Worm (Caenorhabditis elegans) whole organism, early embryonic: ENCODE measurements around the gene ZK675.4.

Experiments
- B0310.2 ChIP-seq: sonication (generic microtip); optimal IDR thresholded peaks from 2 replicates; lab custom pipeline; 2016; ENCODE audit warnings: mild to moderate bottlenecking, missing genetic modification characterization, missing compliant biosample characterization
- F13C5.2 ChIP-seq: sonication (generic microtip); optimal IDR thresholded peaks from 2 replicates; lab custom pipeline; 2017; ENCODE audit warnings: mild to moderate bottlenecking, missing genetic modification characterization, inconsistent platforms, missing compliant biosample characterization
- aly-1 ChIP-seq: sonication (generic microtip); optimal IDR thresholded peaks from 2 replicates; lab custom pipeline; 2016; ENCODE audit warnings: missing genetic modification characterization, missing compliant biosample characterization
- ama-1 ChIP-seq: fragments of 150-350 bp; optimal IDR thresholded peaks from 2 replicates; lab custom pipeline; 2014
- ceh-13 ChIP-seq: fragments of 200-800 bp; sonication (Bioruptor generic); optimal IDR thresholded peaks from 2 replicates; lab custom pipeline; 2018; ENCODE audit warnings: mild to moderate bottlenecking, missing genetic modification characterization, missing compliant biosample characterization
- ceh-36 ChIP-seq: sonication (generic microtip); optimal IDR thresholded peaks from 2 replicates; lab custom pipeline; 2016; ENCODE audit warnings: missing genetic modification characterization, inconsistent platforms, missing compliant biosample characterization
- ets-7 ChIP-seq: sonication (generic microtip); optimal IDR thresholded peaks from 2 replicates; lab custom pipeline; 2016; ENCODE audit warnings: missing genotype, missing genetic modification characterization, missing compliant biosample characterization
- flt-1 ChIP-seq: fragments of 200-800 bp; sonication (Bioruptor generic); IDR thresholded peaks from 2 replicates; pipeline ENCODE4 v1.3.6; 2022; ENCODE audit warnings: missing genetic modification characterization, missing compliant biosample characterization
- hmbx-1 ChIP-seq: sonication (generic microtip); optimal IDR thresholded peaks from 2 replicates; lab custom pipeline; 2016; ENCODE audit warnings: mild to moderate bottlenecking, missing genetic modification characterization, missing compliant biosample characterization
- hmg-4 ChIP-seq: fragments of 200-800 bp; sonication (Bioruptor generic); optimal IDR thresholded peaks from 2 replicates; lab custom pipeline; 2018; ENCODE audit warnings: mild to moderate bottlenecking, missing genetic modification characterization, missing compliant biosample characterization
- hnd-1 ChIP-seq: sonication (generic microtip); optimal IDR thresholded peaks from 2 replicates; lab custom pipeline; 2016; ENCODE audit warnings: missing genetic modification characterization, missing compliant biosample characterization
- pes-1 ChIP-seq: fragments of 200-800 bp; sonication (Bioruptor generic); IDR thresholded peaks from 2 replicates; pipeline ENCODE4 v1.3.6; 2022; ENCODE audit warnings: missing genetic modification reagents, missing genetic modification characterization, missing compliant biosample characterization
- scrt-1 ChIP-seq: fragments of 200-800 bp; sonication (Bioruptor generic); IDR thresholded peaks from 2 replicates; pipeline ENCODE4 v1.3.6; 2022; ENCODE audit warnings: missing genetic modification characterization, missing compliant biosample characterization
- sea-1 ChIP-seq: fragments of 200-800 bp; sonication (Bioruptor generic); conservative IDR thresholded peaks from 2 replicates; pipeline ENCODE4 v1.3.6; 2022; ENCODE audit warnings: missing genetic modification characterization, missing compliant biosample characterization
- tbx-11 ChIP-seq: fragments of 200-800 bp; sonication (Bioruptor generic); IDR thresholded peaks from 2 replicates; pipeline ENCODE4 v1.3.6; 2022; ENCODE audit warnings: missing genetic modification characterization, missing compliant biosample characterization
- tbx-37 ChIP-seq: fragments of 200-800 bp; sonication (Bioruptor generic); conservative IDR thresholded peaks from 2 replicates; pipeline ENCODE4 v1.3.6; 2022; ENCODE audit warnings: missing genetic modification reagents, missing genetic modification characterization, missing compliant biosample characterization
- tra-4 ChIP-seq: sonication (generic microtip); optimal IDR thresholded peaks from 2 replicates; lab custom pipeline; 2017; ENCODE audit warnings: missing genetic modification characterization, missing compliant biosample characterization

The ZK675.4 gene

ce11 chrII:7911015-7911414, at the start of gene ZK675.4:
Gene ZK675.4, plus strand, starts transcription at chrII:7911315.
- TF ChIP-seq sea-1 (GFP tag; lab: Robert Waterston, UW) (no peak), pes-1 (GFP tag; lab: Robert Waterston, UW) (no peak), ama-1 (no peak), hnd-1 (no peak), scrt-1 (no peak), ceh-13 (GFP tag; lab: Kevin White, UChicago) (no peak), hmg-4 (GFP tag; lab: Kevin White, UChicago) (no peak), tra-4 (tag; lab: Kevin White, UChicago) (no peak), hmbx-1 (no peak), aly-1 (tag; lab: Kevin White, UChicago) (no peak), flt-1 (GFP tag; lab: Robert Waterston, UW) (no peak), tbx-11 (GFP tag; lab: Robert Waterston, UW) (no peak), F13C5.2 (tag; lab: Kevin White, UChicago) (no peak), B0310.2 (tag; lab: Kevin White, UChicago) (no peak), ets-7 (tag; lab: Kevin White, UChicago) (no peak), tbx-37 (GFP tag; lab: Robert Waterston, UW) (no peak), ceh-36 (tag; lab: Kevin White, UChicago) (no peak)

- TF ChIP-seq pes-1 (GFP tag; lab: Robert Waterston, UW) (peak; percentile 57; the same call in 1 of the 2 replicates), ceh-36 (tag; lab: Kevin White, UChicago) (no peak)
These were observed 47.5 kb upstream of the ZK675.4 start for ce11 chrII:7863480-7864125.

- TF ChIP-seq scrt-1 (no peak), sea-1 (GFP tag; lab: Robert Waterston, UW) (no peak), ceh-13 (GFP tag; lab: Kevin White, UChicago) (no peak), hnd-1 (no peak), B0310.2 (tag; lab: Kevin White, UChicago) (no peak), flt-1 (GFP tag; lab: Robert Waterston, UW) (no peak)
These were observed 46.9 kb upstream of the ZK675.4 start, which contains the start of gene ostb-1 for ce11 chrII:7864207-7864606. Gene ostb-1, plus strand, starts transcription at chrII:7864507.

ce11 chrII:7864892-7865291, 46.2 kb upstream of the ZK675.4 start:
- TF ChIP-seq pes-1 (GFP tag; lab: Robert Waterston, UW) (no peak), flt-1 (GFP tag; lab: Robert Waterston, UW) (no peak), ceh-36 (tag; lab: Kevin White, UChicago) (no peak), tbx-37 (GFP tag; lab: Robert Waterston, UW) (no peak), aly-1 (tag; lab: Kevin White, UChicago) (no peak), ceh-13 (GFP tag; lab: Kevin White, UChicago) (no peak), ama-1 (no peak), ets-7 (tag; lab: Kevin White, UChicago) (no peak), sea-1 (GFP tag; lab: Robert Waterston, UW) (no peak), tra-4 (tag; lab: Kevin White, UChicago) (no peak), hmg-4 (GFP tag; lab: Kevin White, UChicago) (no peak)

- TF ChIP-seq pes-1 (GFP tag; lab: Robert Waterston, UW), result no peak
- TF ChIP-seq tra-4 (tag; lab: Kevin White, UChicago), result no peak
- no peak for TF ChIP-seq scrt-1
- TF ChIP-seq aly-1 (tag; lab: Kevin White, UChicago), result no peak
- TF ChIP-seq sea-1 (GFP tag; lab: Robert Waterston, UW), result no peak
- TF ChIP-seq tbx-37 (GFP tag; lab: Robert Waterston, UW), result no peak
- TF ChIP-seq hmbx-1, result no peak
- no peak for TF ChIP-seq ceh-13 (GFP tag; lab: Kevin White, UChicago)
- no peak for TF ChIP-seq hmg-4 (GFP tag; lab: Kevin White, UChicago)
- no peak for TF ChIP-seq hnd-1
- no peak for TF ChIP-seq ceh-36 (tag; lab: Kevin White, UChicago)
- no peak for TF ChIP-seq F13C5.2 (tag; lab: Kevin White, UChicago)
- TF ChIP-seq tbx-11 (GFP tag; lab: Robert Waterston, UW), result no peak
- no peak for TF ChIP-seq ets-7 (tag; lab: Kevin White, UChicago)
- TF ChIP-seq flt-1 (GFP tag; lab: Robert Waterston, UW), result no peak
- TF ChIP-seq ama-1, result no peak
- TF ChIP-seq B0310.2 (tag; lab: Kevin White, UChicago), result no peak
These were observed 45.0 kb upstream of the ZK675.4 start for ce11 chrII:7866081-7866480.

- no peak for TF ChIP-seq scrt-1
- TF ChIP-seq tra-4 (tag; lab: Kevin White, UChicago), result no peak
- TF ChIP-seq hmg-4 (GFP tag; lab: Kevin White, UChicago), result no peak
- no peak for TF ChIP-seq hnd-1
- no peak for TF ChIP-seq flt-1 (GFP tag; lab: Robert Waterston, UW)
- no peak for TF ChIP-seq B0310.2 (tag; lab: Kevin White, UChicago)
- TF ChIP-seq aly-1 (tag; lab: Kevin White, UChicago), result no peak
- no peak for TF ChIP-seq ets-7 (tag; lab: Kevin White, UChicago)
- TF ChIP-seq ceh-36 (tag; lab: Kevin White, UChicago), result no peak
- TF ChIP-seq tbx-37 (GFP tag; lab: Robert Waterston, UW), result no peak
- no peak for TF ChIP-seq tbx-11 (GFP tag; lab: Robert Waterston, UW)
- no peak for TF ChIP-seq ceh-13 (GFP tag; lab: Kevin White, UChicago)
- TF ChIP-seq ama-1, result no peak
- no peak for TF ChIP-seq pes-1 (GFP tag; lab: Robert Waterston, UW)
These were observed 41.1 kb upstream of the ZK675.4 start, which contains the start of gene ztf-17 for ce11 chrII:7870062-7870461. Gene ztf-17, minus strand, starts transcription at chrII:7870162.

- no peak for TF ChIP-seq ama-1
- TF ChIP-seq hmbx-1, result no peak
- TF ChIP-seq scrt-1, result no peak
- TF ChIP-seq aly-1 (tag; lab: Kevin White, UChicago), result no peak
- no peak for TF ChIP-seq tra-4 (tag; lab: Kevin White, UChicago)
- TF ChIP-seq ceh-13 (GFP tag; lab: Kevin White, UChicago), result no peak
- no peak for TF ChIP-seq tbx-37 (GFP tag; lab: Robert Waterston, UW)
- no peak for TF ChIP-seq B0310.2 (tag; lab: Kevin White, UChicago)
- TF ChIP-seq hnd-1, result no peak
These were observed 40.5 kb upstream of the ZK675.4 start for ce11 chrII:7870632-7871031.
